Fruit fly (Drosophila melanogaster): ENCODE results near the gene Wdr81.

- no peak for TF ChIP-seq fd59A (GFP tag; optimal IDR thresholded peaks at IDR 0.05)
- TF ChIP-seq eg (GFP tag; IDR thresholded peaks at IDR 0.05), result no peak
Measured at dm6 chr2L:12046856-12047230, 26.1 kb upstream of the Wdr81 start.
